Fruit fly (Drosophila melanogaster) whole organism, embryonic: Measurements from ENCODE around the gene CSN1b.

Experiments
- Antp ChIP-seq: fragments of 200-800 bp; sonication (Bioruptor generic); optimal IDR thresholded peaks from 3 replicates; lab custom pipeline; 2016; ENCODE audit warnings: missing biosample characterization, missing genetic modification characterization
- B-H2 ChIP-seq: fragments of 200-800 bp; sonication (Bioruptor generic); optimal IDR thresholded peaks from 2 replicates; lab custom pipeline; 2018; ENCODE audit warnings: missing biosample characterization, mild to moderate bottlenecking, missing genetic modification characterization
- Bdp1 ChIP-seq: fragments of 200-800 bp; sonication (Bioruptor generic); optimal IDR thresholded peaks from 3 replicates; lab custom pipeline; 2016; ENCODE audit warnings: missing biosample characterization, missing genetic modification characterization
- CG1024 ChIP-seq: fragments of 200-800 bp; sonication (Bioruptor generic); IDR thresholded peaks from 2 replicates; pipeline ENCODE4 v1.3.6; 2022; ENCODE audit warnings: missing biosample characterization, missing genetic modification characterization
- CG10274 ChIP-seq: fragments of 200-800 bp; sonication (Bioruptor generic); optimal IDR thresholded peaks from 3 replicates; lab custom pipeline; 2017; ENCODE audit warnings: missing biosample characterization, mild to moderate bottlenecking, missing genetic modification characterization
- CG12071 ChIP-seq: fragments of 200-800 bp; sonication (Bioruptor generic); optimal IDR thresholded peaks from 3 replicates; lab custom pipeline; 2018; ENCODE audit warnings: missing biosample characterization, mild to moderate bottlenecking, missing genetic modification characterization
- CG12942 ChIP-seq: fragments of 200-800 bp; sonication (Bioruptor generic); optimal IDR thresholded peaks from 3 replicates; lab custom pipeline; 2016; ENCODE audit warnings: missing biosample characterization, missing genetic modification characterization
- CG13287 ChIP-seq: fragments of 200-800 bp; sonication (Bioruptor generic); IDR thresholded peaks from 2 replicates; pipeline ENCODE4 v1.3.6; 2022; ENCODE audit warnings: missing biosample characterization, missing genetic modification characterization; ENCODE audit not compliant: partially characterized antibody
- CG13775 ChIP-seq: fragments of 200-800 bp; sonication (Bioruptor generic); optimal IDR thresholded peaks from 3 replicates; lab custom pipeline; 2017; ENCODE audit warnings: missing biosample characterization, mild to moderate bottlenecking, missing genetic modification characterization
- CG13894 ChIP-seq: fragments of 200-800 bp; sonication (Bioruptor generic); optimal IDR thresholded peaks from 3 replicates; lab custom pipeline; 2018; ENCODE audit warnings: missing biosample characterization, mild to moderate bottlenecking, missing genetic modification characterization, moderate library complexity
- CG14667 ChIP-seq: fragments of 200-800 bp; sonication (Bioruptor generic); IDR thresholded peaks from 2 replicates; pipeline ENCODE4 v1.3.6; 2022; ENCODE audit warnings: missing biosample characterization, missing genetic modification characterization
- CG14710 ChIP-seq: fragments of 200-800 bp; sonication (Bioruptor generic); optimal IDR thresholded peaks from 3 replicates; lab custom pipeline; 2019; ENCODE audit warnings: missing biosample characterization, mild to moderate bottlenecking, missing genetic modification characterization, moderate library complexity
- CG15269 ChIP-seq: fragments of 200-800 bp; sonication (Bioruptor generic); optimal IDR thresholded peaks from 2 replicates; lab custom pipeline; 2018; ENCODE audit warnings: missing biosample characterization, mild to moderate bottlenecking, missing genetic modification characterization, moderate library complexity
- CG17568 ChIP-seq: fragments of 200-800 bp; sonication (Bioruptor generic); optimal IDR thresholded peaks from 2 replicates; lab custom pipeline; 2018; ENCODE audit warnings: missing biosample characterization, mild to moderate bottlenecking, missing genetic modification characterization, moderate library complexity
- CG17912 ChIP-seq: fragments of 200-800 bp; sonication (Bioruptor generic); optimal IDR thresholded peaks from 2 replicates; lab custom pipeline; 2018; ENCODE audit warnings: missing biosample characterization, mild to moderate bottlenecking, missing genetic modification characterization
- CG18262 ChIP-seq: fragments of 200-800 bp; optimal IDR thresholded peaks from 3 replicates; lab custom pipeline; 2019; ENCODE audit warnings: missing biosample characterization, mild to moderate bottlenecking, missing genetic modification characterization, moderate library complexity
- CG1832 ChIP-seq: fragments of 200-800 bp; sonication (Bioruptor generic); optimal IDR thresholded peaks from 2 replicates; lab custom pipeline; 2017; ENCODE audit warnings: missing biosample characterization, mild to moderate bottlenecking, missing genetic modification characterization, inconsistent platforms
- CG18764 ChIP-seq: fragments of 200-800 bp; sonication (Bioruptor generic); optimal IDR thresholded peaks from 3 replicates; lab custom pipeline; 2016; ENCODE audit warnings: missing biosample characterization, missing genetic modification characterization
- CG2129 ChIP-seq: fragments of 200-800 bp; sonication (Bioruptor generic); IDR thresholded peaks from 2 replicates; pipeline ENCODE4 v1.3.6; 2022; ENCODE audit warnings: missing biosample characterization, missing genetic modification characterization; ENCODE audit not compliant: partially characterized antibody
- CG7372 ChIP-seq: fragments of 200-800 bp; sonication (Bioruptor generic); IDR thresholded peaks from 2 replicates; pipeline ENCODE4 v1.3.6; 2022; ENCODE audit warnings: missing biosample characterization, missing genetic modification characterization
- CG8478 ChIP-seq: fragments of >200 bp; optimal IDR thresholded peaks from 2 replicates; lab custom pipeline; 2018
- CG8765 ChIP-seq: fragments of 200-800 bp; sonication (Bioruptor generic); IDR thresholded peaks from 2 replicates; pipeline ENCODE4 v1.3.6; 2022; ENCODE audit warnings: missing biosample characterization, missing genetic modification characterization
- CG9876 ChIP-seq: fragments of 200-800 bp; sonication (Bioruptor generic); optimal IDR thresholded peaks from 2 replicates; lab custom pipeline; 2016; ENCODE audit warnings: missing biosample characterization, missing genetic modification characterization
- Chrac-16 ChIP-seq: fragments of 200-800 bp; sonication (Bioruptor generic); optimal IDR thresholded peaks from 3 replicates; lab custom pipeline; 2016; ENCODE audit warnings: missing biosample characterization, missing genetic modification characterization
- D19B ChIP-seq: fragments of 200-800 bp; sonication (Bioruptor generic); optimal IDR thresholded peaks from 2 replicates; lab custom pipeline; 2017; ENCODE audit warnings: missing biosample characterization, mild to moderate bottlenecking, missing genetic modification characterization
- Deaf1 ChIP-seq: fragments of 200-800 bp; optimal IDR thresholded peaks from 3 replicates; lab custom pipeline; 2019; ENCODE audit warnings: missing biosample characterization, mild to moderate bottlenecking, missing genetic modification characterization, moderate library complexity
- GATAe ChIP-seq: fragments of 200-800 bp; sonication (Bioruptor generic); conservative IDR thresholded peaks from 2 replicates; pipeline ENCODE4 v1.3.6; 2022; ENCODE audit warnings: missing biosample characterization, missing genetic modification characterization
- MTF-1 ChIP-seq: fragments of 200-800 bp; sonication (Bioruptor generic); optimal IDR thresholded peaks from 2 replicates; lab custom pipeline; 2018; ENCODE audit warnings: missing biosample characterization, mild to moderate bottlenecking, missing genetic modification characterization, borderline replicate concordance
- Poxn ChIP-seq: fragments of 200-800 bp; sonication (Bioruptor generic); IDR thresholded peaks from 2 replicates; pipeline ENCODE4 v1.3.6; 2022; ENCODE audit warnings: missing biosample characterization, missing genetic modification characterization
- Side ChIP-seq: fragments of 200-800 bp; sonication (Bioruptor generic); optimal IDR thresholded peaks from 2 replicates; lab custom pipeline; 2016; ENCODE audit warnings: missing biosample characterization, missing genetic modification characterization
- Tbp ChIP-seq: fragments of >200 bp; optimal IDR thresholded peaks from 2 replicates; lab custom pipeline; 2018; ENCODE audit warnings: missing biosample characterization, missing genetic modification characterization
- ab ChIP-seq: fragments of 200-800 bp; sonication (Bioruptor generic); optimal IDR thresholded peaks from 2 replicates; lab custom pipeline; 2016; ENCODE audit warnings: missing biosample characterization, missing genetic modification characterization
- abd-A ChIP-seq: fragments of 200-800 bp; sonication (Bioruptor generic); optimal IDR thresholded peaks from 3 replicates; lab custom pipeline; 2019; ENCODE audit warnings: missing biosample characterization, mild to moderate bottlenecking, missing genetic modification characterization, moderate library complexity
- az2 ChIP-seq: fragments of 200-800 bp; sonication (Bioruptor generic); optimal IDR thresholded peaks from 3 replicates; lab custom pipeline; 2016; ENCODE audit warnings: missing biosample characterization, missing genetic modification characterization
- bab2 ChIP-seq: fragments of 200-800 bp; sonication (Bioruptor generic); optimal IDR thresholded peaks from 2 replicates; lab custom pipeline; 2016; ENCODE audit warnings: missing biosample characterization, missing genetic modification characterization
- bowl ChIP-seq: fragments of 200-800 bp; sonication (Bioruptor generic); IDR thresholded peaks from 2 replicates; pipeline ENCODE4 v1.3.6; 2022; ENCODE audit warnings: missing biosample characterization, missing genetic modification characterization
- chm ChIP-seq: fragments of 200-800 bp; sonication (Bioruptor generic); IDR thresholded peaks from 2 replicates; pipeline ENCODE4 v1.3.6; 2022; ENCODE audit warnings: missing biosample characterization, missing genetic modification characterization
- cwo ChIP-seq: fragments of 200-800 bp; sonication (Bioruptor generic); optimal IDR thresholded peaks from 3 replicates; lab custom pipeline; 2017; ENCODE audit warnings: missing biosample characterization, missing genetic modification characterization, mild to moderate bottlenecking, moderate library complexity, missing genetic modification reagents
- dati ChIP-seq: fragments of 200-800 bp; sonication (Bioruptor generic); IDR thresholded peaks from 2 replicates; pipeline ENCODE4 v1.3.6; 2022; ENCODE audit warnings: missing biosample characterization, missing genetic modification characterization
- hbn ChIP-seq: fragments of 200-800 bp; sonication (Bioruptor generic); IDR thresholded peaks from 2 replicates; pipeline ENCODE4 v1.3.6; 2022; ENCODE audit warnings: missing biosample characterization, missing genetic modification characterization; ENCODE audit not compliant: partially characterized antibody
- her ChIP-seq: fragments of 200-800 bp; sonication (Bioruptor generic); optimal IDR thresholded peaks from 2 replicates; lab custom pipeline; 2016; ENCODE audit warnings: missing biosample characterization, missing genetic modification characterization
- hth ChIP-seq: fragments of >200 bp; optimal IDR thresholded peaks from 2 replicates; lab custom pipeline; 2017; ENCODE audit warnings: inconsistent platforms
- kah ChIP-seq: fragments of 200-800 bp; sonication (Bioruptor generic); optimal IDR thresholded peaks from 2 replicates; lab custom pipeline; 2018; ENCODE audit warnings: missing biosample characterization, mild to moderate bottlenecking, missing genetic modification characterization
- nau ChIP-seq: fragments of 200-800 bp; sonication (Bioruptor generic); optimal IDR thresholded peaks from 3 replicates; lab custom pipeline; 2017; ENCODE audit warnings: missing biosample characterization, mild to moderate bottlenecking, missing genetic modification characterization, missing genetic modification reagents
- nerfin-2 ChIP-seq: fragments of 200-800 bp; sonication (Bioruptor generic); IDR thresholded peaks from 2 replicates; pipeline ENCODE4 v1.3.6; 2022; ENCODE audit warnings: missing biosample characterization, missing genetic modification characterization; ENCODE audit not compliant: partially characterized antibody
- nom ChIP-seq: fragments of 200-800 bp; sonication (Bioruptor generic); optimal IDR thresholded peaks from 2 replicates; lab custom pipeline; 2017; ENCODE audit warnings: missing biosample characterization, missing genetic modification characterization, mild to moderate bottlenecking, moderate library complexity, missing genetic modification reagents
- ranshi ChIP-seq: fragments of 200-800 bp; sonication (Bioruptor generic); IDR thresholded peaks from 2 replicates; pipeline ENCODE4 v1.3.6; 2022; ENCODE audit warnings: missing biosample characterization, missing genetic modification characterization
- sens ChIP-seq: fragments of 200-800 bp; sonication (Bioruptor generic); peaks from one replicate; lab custom pipeline; 2016; ENCODE audit warnings: missing biosample characterization, missing genetic modification characterization
- sima ChIP-seq: fragments of 200-800 bp; sonication (Bioruptor generic); optimal IDR thresholded peaks from 2 replicates; lab custom pipeline; 2016; ENCODE audit warnings: missing biosample characterization, missing genetic modification characterization
- sisA ChIP-seq: fragments of 200-800 bp; sonication (Bioruptor generic); IDR thresholded peaks from 2 replicates; pipeline ENCODE4 v1.3.6; 2022; ENCODE audit warnings: missing biosample characterization, missing genetic modification characterization
- sob ChIP-seq: fragments of 200-800 bp; sonication (Bioruptor generic); IDR thresholded peaks from 2 replicates; pipeline ENCODE4 v1.3.6; 2022; ENCODE audit warnings: missing biosample characterization, missing genetic modification characterization
- zen2 ChIP-seq: fragments of 200-800 bp; sonication (Bioruptor generic); IDR thresholded peaks from 3 replicates; pipeline ENCODE4 v1.3.6; 2022; ENCODE audit warnings: missing biosample characterization, missing genetic modification characterization; ENCODE audit not compliant: partially characterized antibody
- zfh1 ChIP-seq: fragments of 200-800 bp; sonication (Bioruptor generic); IDR thresholded peaks from 3 replicates; pipeline ENCODE4 v1.3.6; 2022; ENCODE audit warnings: missing biosample characterization, missing genetic modification characterization

CSN1b gene

dm6 chr3L:18872440-18872839 lies 32.3 kb downstream of the CSN1b start, which contains the start of the genes Rad9 and Uggt (continued):
- TF ChIP-seq zfh1 (no peak), CG15269 (no peak), MTF-1 (GFP tag; lab: Kevin White, UChicago) (no peak), CG10274 (no peak), CG8765 (GFP tag; lab: Robert Waterston, UW) (no peak), CG17568 (GFP tag; lab: Kevin White, UChicago) (no peak), Poxn (no peak), CG14710 (tag; lab: Kevin White, UChicago) (peak; percentile 73), D19B (GFP tag; lab: Kevin White, UChicago) (no peak), Antp (GFP tag; lab: Kevin White, UChicago) (no peak), ab (GFP tag; lab: Kevin White, UChicago) (no peak), CG13287 (peak; percentile 78), nerfin-2 (GFP tag; lab: Robert Waterston, UW) (no peak), B-H2 (no peak), nom (no peak), sens (GFP tag; lab: Kevin White, UChicago) (peak; percentile 63), sisA (GFP tag; lab: Robert Waterston, UW) (no peak), CG13775 (GFP tag; lab: Kevin White, UChicago) (peak; percentile 23), CG18262 (no peak), CG12942 (peak; percentile 12), chm (GFP tag; lab: Robert Waterston, UW) (no peak), Tbp (GFP tag; lab: Kevin White, UChicago) (no peak), Side (GFP tag; lab: Kevin White, UChicago) (no peak), hth (lab: Kevin White, UChicago) (no peak), her (GFP tag; lab: Kevin White, UChicago) (no peak), CG14667 (GFP tag; lab: Robert Waterston, UW) (no peak), CG17912 (GFP tag; lab: Kevin White, UChicago) (no peak), CG18764 (no peak), zen2 (GFP tag; lab: Robert Waterston, UW) (no peak; the same call in 2 of the 3 replicates), Deaf1 (tag; lab: Kevin White, UChicago) (no peak), ranshi (GFP tag; lab: Robert Waterston, UW) (no peak), CG12071 (GFP tag; lab: Kevin White, UChicago) (no peak), nau (no peak), Bdp1 (GFP tag; lab: Kevin White, UChicago) (no peak), CG1024 (no peak), bowl (GFP tag; lab: Robert Waterston, UW) (no peak), CG9876 (no peak), cwo (GFP tag; lab: Kevin White, UChicago) (no peak), CG1832 (GFP tag; lab: Kevin White, UChicago) (no peak), bab2 (GFP tag; lab: Kevin White, UChicago) (no peak), az2 (peak; percentile 20), CG7372 (GFP tag; lab: Robert Waterston, UW) (no peak), abd-A (tag; lab: Kevin White, UChicago) (no peak), sima (GFP tag; lab: Kevin White, UChicago) (no peak), CG8478 (lab: Kevin White, UChicago) (no peak), CG13894 (no peak), hbn (GFP tag; lab: Robert Waterston, UW) (no peak), CG2129 (GFP tag; lab: Robert Waterston, UW) (no peak), kah (no peak), sob (GFP tag; lab: Robert Waterston, UW) (no peak), GATAe (GFP tag; lab: Robert Waterston, UW) (no peak), dati (no peak), Chrac-16 (GFP tag; lab: Kevin White, UChicago) (no peak)
